Worm (Caenorhabditis elegans) whole organism, L3 larva: ENCODE measurements around the gene dnc-2.

Experiments
- nhr-11 ChIP-seq: fragments of 150-350 bp; optimal IDR thresholded peaks from 2 replicates; lab custom pipeline; 2014; ENCODE audit warnings: missing biosample characterization, missing genetic modification characterization
- nhr-12 ChIP-seq: fragments of 150-350 bp; optimal IDR thresholded peaks from 2 replicates; lab custom pipeline; 2014; ENCODE audit warnings: missing biosample characterization, missing genetic modification characterization

ce11 chrIII:5939453-5940296 lies 14.1 kb upstream of the dnc-2 start, which contains the start of gene ubq-1:
- no peak for TF ChIP-seq nhr-11 (tag; lab: Kevin White, UChicago)
- TF ChIP-seq nhr-12 (tag; lab: Kevin White, UChicago), result no peak
